Fruit fly (Drosophila melanogaster) whole organism, embryonic: Measurements from ENCODE around the gene Act87E.

ENCODE experiments used
- CG10147 ChIP-seq: fragments of 200-800 bp; sonication (Bioruptor generic); optimal IDR thresholded peaks from 2 replicates; lab custom pipeline; 2019; ENCODE audit warnings: missing biosample characterization, mild to moderate bottlenecking, missing genetic modification characterization, moderate library complexity
- CG10267 ChIP-seq: fragments of 200-800 bp; sonication (Bioruptor generic); optimal IDR thresholded peaks from 2 replicates; lab custom pipeline; 2018; ENCODE audit warnings: missing biosample characterization, mild to moderate bottlenecking, missing genetic modification characterization, moderate library complexity
- CG11695 ChIP-seq: fragments of 200-800 bp; sonication (Bioruptor generic); IDR thresholded peaks from 3 replicates; pipeline ENCODE4 v1.3.6; 2022; ENCODE audit warnings: missing biosample characterization, missing genetic modification characterization
- CG12219 ChIP-seq: fragments of 200-800 bp; sonication (Bioruptor generic); optimal IDR thresholded peaks from 3 replicates; lab custom pipeline; 2018; ENCODE audit warnings: missing biosample characterization, mild to moderate bottlenecking, missing genetic modification characterization
- CG15514 ChIP-seq: fragments of 200-800 bp; sonication (Bioruptor generic); optimal IDR thresholded peaks from 3 replicates; lab custom pipeline; 2017; ENCODE audit warnings: missing biosample characterization, missing genetic modification characterization, mild to moderate bottlenecking, moderate library complexity, missing genetic modification reagents
- CG17328 ChIP-seq: fragments of 200-800 bp; sonication (Bioruptor generic); IDR thresholded peaks from 2 replicates; pipeline ENCODE4 v1.3.6; 2022; ENCODE audit warnings: missing biosample characterization, missing genetic modification characterization
- CG17829 ChIP-seq: fragments of 200-800 bp; optimal IDR thresholded peaks from 2 replicates; lab custom pipeline; 2019; ENCODE audit warnings: missing biosample characterization, mild to moderate bottlenecking, missing genetic modification characterization, moderate library complexity
- CG4854 ChIP-seq: fragments of 200-800 bp; sonication (Bioruptor generic); optimal IDR thresholded peaks from 2 replicates; lab custom pipeline; 2016; ENCODE audit warnings: missing biosample characterization, missing genetic modification characterization, inconsistent platforms
- CG5245 ChIP-seq: fragments of 200-800 bp; sonication (Bioruptor generic); optimal IDR thresholded peaks from 3 replicates; lab custom pipeline; 2016; ENCODE audit warnings: missing biosample characterization, missing genetic modification characterization
- CG7357 ChIP-seq: fragments of 200-800 bp; sonication (Bioruptor generic); IDR thresholded peaks from 3 replicates; pipeline ENCODE4 v1.3.6; 2022; ENCODE audit warnings: missing biosample characterization, missing genetic modification characterization
- CG7556 ChIP-seq: fragments of 200-800 bp; sonication (Bioruptor generic); optimal IDR thresholded peaks from 2 replicates; lab custom pipeline; 2017; ENCODE audit warnings: missing biosample characterization, mild to moderate bottlenecking, missing genetic modification characterization
- CG8281 ChIP-seq: fragments of 200-800 bp; sonication (Bioruptor generic); optimal IDR thresholded peaks from 2 replicates; lab custom pipeline; 2018; ENCODE audit warnings: missing biosample characterization, mild to moderate bottlenecking, missing genetic modification characterization, moderate library complexity
- CG9437 ChIP-seq: fragments of 200-800 bp; sonication (Bioruptor generic); optimal IDR thresholded peaks from 2 replicates; lab custom pipeline; 2018; ENCODE audit warnings: missing biosample characterization, mild to moderate bottlenecking, missing genetic modification characterization
- CkIIα-i1 ChIP-seq: fragments of 200-800 bp; sonication (Bioruptor generic); IDR thresholded peaks from 2 replicates; pipeline ENCODE4 v1.3.6; 2022; ENCODE audit warnings: missing biosample characterization, missing genetic modification characterization
- D19A ChIP-seq: fragments of 200-800 bp; optimal IDR thresholded peaks from 3 replicates; lab custom pipeline; 2019; ENCODE audit warnings: missing biosample characterization, mild to moderate bottlenecking, missing genetic modification characterization, moderate library complexity
- Fer1 ChIP-seq: fragments of 200-800 bp; sonication (Bioruptor generic); optimal IDR thresholded peaks from 2 replicates; lab custom pipeline; 2017; ENCODE audit warnings: missing biosample characterization, mild to moderate bottlenecking, missing genetic modification characterization
- Hey ChIP-seq: fragments of 200-800 bp; sonication (Bioruptor generic); optimal IDR thresholded peaks from 3 replicates; lab custom pipeline; 2018; ENCODE audit warnings: missing biosample characterization, mild to moderate bottlenecking, missing genetic modification characterization
- Hsf ChIP-seq: fragments of 200-800 bp; sonication (Bioruptor generic); optimal IDR thresholded peaks from 3 replicates; lab custom pipeline; 2016; ENCODE audit warnings: missing biosample characterization, missing genetic modification characterization
- MESR4 ChIP-seq: fragments of 200-800 bp; sonication (Bioruptor generic); optimal IDR thresholded peaks from 2 replicates; lab custom pipeline; 2018; ENCODE audit warnings: missing biosample characterization, mild to moderate bottlenecking, missing genetic modification characterization, moderate library complexity
- MTF-1 ChIP-seq: fragments of 200-800 bp; sonication (Bioruptor generic); optimal IDR thresholded peaks from 2 replicates; lab custom pipeline; 2018; ENCODE audit warnings: missing biosample characterization, mild to moderate bottlenecking, missing genetic modification characterization, borderline replicate concordance
- Max ChIP-seq: fragments of 200-800 bp; sonication (Bioruptor generic); optimal IDR thresholded peaks from 2 replicates; lab custom pipeline; 2016; ENCODE audit warnings: missing biosample characterization, mild to moderate bottlenecking, missing genetic modification characterization
- Neu2 ChIP-seq: fragments of 200-800 bp; sonication (Bioruptor generic); optimal IDR thresholded peaks from 3 replicates; lab custom pipeline; 2016; ENCODE audit warnings: missing biosample characterization, missing genetic modification characterization, borderline replicate concordance
- Side ChIP-seq: fragments of 200-800 bp; sonication (Bioruptor generic); optimal IDR thresholded peaks from 2 replicates; lab custom pipeline; 2016; ENCODE audit warnings: missing biosample characterization, missing genetic modification characterization
- Spps ChIP-seq: fragments of 200-800 bp; sonication (Bioruptor generic); optimal IDR thresholded peaks from 2 replicates; lab custom pipeline; 2018; ENCODE audit warnings: missing biosample characterization, mild to moderate bottlenecking, missing genetic modification characterization
- Ssrp ChIP-seq: fragments of 200-800 bp; sonication (Bioruptor generic); optimal IDR thresholded peaks from 2 replicates; lab custom pipeline; 2018; ENCODE audit warnings: missing biosample characterization, mild to moderate bottlenecking, missing genetic modification characterization, moderate library complexity
- ab ChIP-seq: fragments of 200-800 bp; sonication (Bioruptor generic); optimal IDR thresholded peaks from 2 replicates; lab custom pipeline; 2016; ENCODE audit warnings: missing biosample characterization, missing genetic modification characterization
- ac ChIP-seq: fragments of 200-800 bp; sonication (Bioruptor generic); optimal IDR thresholded peaks from 3 replicates; lab custom pipeline; 2017; ENCODE audit warnings: missing biosample characterization, mild to moderate bottlenecking, missing genetic modification characterization
- az2 ChIP-seq: fragments of 200-800 bp; sonication (Bioruptor generic); optimal IDR thresholded peaks from 3 replicates; lab custom pipeline; 2016; ENCODE audit warnings: missing biosample characterization, missing genetic modification characterization
- bsh ChIP-seq, 2 experiments: fragments of 200-800 bp; sonication (Bioruptor generic); optimal IDR thresholded peaks; 2 replicates each; lab custom pipeline; 2017 to 2018; ENCODE audit warnings: mild to moderate bottlenecking in 2 of 2, missing biosample characterization in 2 of 2, missing genetic modification characterization in 2 of 2, moderate library complexity in 1 of 2
- danr ChIP-seq: fragments of 200-800 bp; sonication (Bioruptor generic); IDR thresholded peaks from 2 replicates; pipeline ENCODE4 v1.3.6; 2022; ENCODE audit warnings: missing biosample characterization, missing genetic modification characterization
- fd3F ChIP-seq: fragments of 200-800 bp; sonication (Bioruptor generic); optimal IDR thresholded peaks from 2 replicates; lab custom pipeline; 2018; ENCODE audit warnings: missing biosample characterization, mild to moderate bottlenecking, missing genetic modification characterization, moderate library complexity
- lov ChIP-seq, 2 experiments: fragments of 200-800 bp in 1 of 2; fragments of >200 bp in 1 of 2; sonication (Bioruptor generic) in 1 of 2; IDR thresholded peaks in 1 of 2; optimal IDR thresholded peaks in 1 of 2; 2 replicates in 1 of 2; 3 replicates in 1 of 2; pipeline versions ENCODE4 v1.3.6 to Lab custom; 2017 to 2022; ENCODE audit warnings: missing biosample characterization in 1 of 2, missing genetic modification characterization in 1 of 2
- nom ChIP-seq: fragments of 200-800 bp; sonication (Bioruptor generic); optimal IDR thresholded peaks from 2 replicates; lab custom pipeline; 2017; ENCODE audit warnings: missing biosample characterization, missing genetic modification characterization, mild to moderate bottlenecking, moderate library complexity, missing genetic modification reagents
- pros ChIP-seq: fragments of 200-800 bp; sonication (Bioruptor generic); optimal IDR thresholded peaks from 3 replicates; lab custom pipeline; 2019; ENCODE audit warnings: missing biosample characterization, mild to moderate bottlenecking, missing genetic modification characterization, moderate library complexity
- row ChIP-seq: fragments of 200-800 bp; sonication (Bioruptor generic); IDR thresholded peaks from 3 replicates; pipeline ENCODE4 v1.3.6; 2022; ENCODE audit warnings: missing biosample characterization, missing genetic modification characterization
- sisA ChIP-seq: fragments of 200-800 bp; sonication (Bioruptor generic); IDR thresholded peaks from 2 replicates; pipeline ENCODE4 v1.3.6; 2022; ENCODE audit warnings: missing biosample characterization, missing genetic modification characterization
- tgo ChIP-seq: fragments of 200-800 bp; sonication (Bioruptor generic); IDR thresholded peaks from 3 replicates; pipeline ENCODE4 v1.3.6; 2022; ENCODE audit warnings: missing biosample characterization, missing genetic modification characterization
- wor ChIP-seq: fragments of 200-800 bp; sonication (Bioruptor generic); IDR thresholded peaks from 2 replicates; pipeline ENCODE4 v1.3.6; 2022; ENCODE audit warnings: missing biosample characterization, missing genetic modification characterization
- zen ChIP-seq: fragments of 200-800 bp; sonication (Bioruptor generic); optimal IDR thresholded peaks from 3 replicates; lab custom pipeline; 2018; ENCODE audit warnings: missing biosample characterization, mild to moderate bottlenecking, missing genetic modification characterization, moderate library complexity

Act87E gene

dm6 chr3R:13412704-13413103 lies 13.1 kb upstream of the Act87E start:
- TF ChIP-seq CG17829 (no peak), Spps (tag; lab: Kevin White, UChicago) (no peak), CG7556 (GFP tag; lab: Kevin White, UChicago) (no peak), CG5245 (GFP tag; lab: Kevin White, UChicago) (no peak), sisA (GFP tag; lab: Robert Waterston, UW) (no peak), fd3F (GFP tag; lab: Kevin White, UChicago) (no peak), CG15514 (no peak), Hey (tag; lab: Kevin White, UChicago) (no peak), ac (GFP tag; lab: Kevin White, UChicago) (no peak), MTF-1 (GFP tag; lab: Kevin White, UChicago) (no peak)

dm6 chr3R:13415186-13415585 lies 10.6 kb upstream of the Act87E start, which contains the start of gene yellow-e:
Gene yellow-e (minus strand): TSS chr3R:13415286.
- no peak for TF ChIP-seq danr
- TF ChIP-seq CG10267 (tag; lab: Kevin White, UChicago): no peak
- TF ChIP-seq CG10147: no peak
- no peak for TF ChIP-seq Fer1 (GFP tag; lab: Kevin White, UChicago)
- no peak for TF ChIP-seq Max
- TF ChIP-seq CG11695: no peak
- TF ChIP-seq pros: no peak
- no peak for TF ChIP-seq row (GFP tag; lab: Robert Waterston, UW)
- TF ChIP-seq Neu2 (GFP tag; lab: Kevin White, UChicago): no peak
- no peak for TF ChIP-seq CG4854 (GFP tag; lab: Kevin White, UChicago)
- TF ChIP-seq CG9437 (GFP tag; lab: Kevin White, UChicago): no peak
- no peak for TF ChIP-seq CG17328

- TF ChIP-seq lov (optimal IDR thresholded peaks at IDR 0.05; lab: Kevin White, UChicago): no peak
- TF ChIP-seq lov (GFP tag; IDR thresholded peaks at IDR 0.05; lab: Robert Waterston, UW): no peak
- no peak for TF ChIP-seq D19A (tag; lab: Kevin White, UChicago)
- no peak for TF ChIP-seq Ssrp (tag; lab: Kevin White, UChicago)
- peak; percentile 92 for TF ChIP-seq CG8281 (tag; lab: Kevin White, UChicago)
- TF ChIP-seq, all 482 proteins: peak for 1
Observed at dm6 chr3R:13417067-13417595, 8.7 kb upstream of the Act87E start.

- no peak for TF ChIP-seq ab (GFP tag; lab: Kevin White, UChicago)
- no peak for TF ChIP-seq Hsf
- no peak for TF ChIP-seq az2 (GFP tag; lab: Kevin White, UChicago)
- TF ChIP-seq CG7357 (GFP tag; lab: Robert Waterston, UW): no peak
- no peak for TF ChIP-seq Side (GFP tag; lab: Kevin White, UChicago)
- no peak for TF ChIP-seq MESR4
- no peak for TF ChIP-seq tgo
- no peak for TF ChIP-seq nom (GFP tag; lab: Kevin White, UChicago)
- no peak for TF ChIP-seq CkIIα-i1
- no peak for TF ChIP-seq bsh (GFP tag; optimal IDR thresholded peaks at IDR 0.05; lab: Kevin White, UChicago)
- no peak for TF ChIP-seq CG12219 (GFP tag; lab: Kevin White, UChicago)
- TF ChIP-seq wor: no peak
- TF ChIP-seq sisA (GFP tag; lab: Robert Waterston, UW): no peak
- TF ChIP-seq zen (tag; lab: Kevin White, UChicago): no peak
Observed at dm6 chr3R:13419979-13420378, 5.8 kb upstream of the Act87E start, which contains the start of gene Ir87a. Gene Ir87a (plus strand): TSS chr3R:13420279.
